Worm (Caenorhabditis elegans) whole organism, L2 larva: ENCODE measurements around the gene str-173.

Experiments
- ZK546.5 ChIP-seq: sonication (generic microtip); optimal IDR thresholded peaks from 2 replicates; lab custom pipeline; 2017; ENCODE audit warnings: missing biosample characterization, missing genetic modification characterization
- elt-1 ChIP-seq: fragments of 150-350 bp; optimal IDR thresholded peaks from 2 replicates; lab custom pipeline; 2014; ENCODE audit warnings: missing biosample characterization, missing genetic modification characterization
- lsy-2 ChIP-seq, 2 experiments: fragments of 150-350 bp in 1 of 2; sonication (generic microtip) in 1 of 2; optimal IDR thresholded peaks; 2 replicates each; lab custom pipeline; 2014 to 2017; ENCODE audit warnings: missing biosample characterization in 2 of 2, missing genetic modification characterization in 2 of 2
- mab-5 ChIP-seq: fragments of 150-350 bp; optimal IDR thresholded peaks from 2 replicates; lab custom pipeline; 2014; ENCODE audit warnings: missing biosample characterization, missing genetic modification characterization
- nhr-10 ChIP-seq: sonication (generic microtip); optimal IDR thresholded peaks from 2 replicates; lab custom pipeline; 2017; ENCODE audit warnings: missing biosample characterization, missing genetic modification characterization
- nhr-21 ChIP-seq: fragments of 150-350 bp; optimal IDR thresholded peaks from 2 replicates; lab custom pipeline; 2014; ENCODE audit warnings: missing biosample characterization, missing genetic modification characterization
- nhr-25 ChIP-seq: fragments of 150-350 bp; sonication (generic microtip); optimal IDR thresholded peaks from 3 replicates; lab custom pipeline; 2014; ENCODE audit warnings: missing biosample characterization, missing genetic modification characterization
- snpc-4 ChIP-seq: fragments of 150-350 bp; optimal IDR thresholded peaks from 2 replicates; lab custom pipeline; 2014; ENCODE audit warnings: missing biosample characterization, missing genetic modification characterization
- unc-39 ChIP-seq: fragments of 150-350 bp; optimal IDR thresholded peaks from 2 replicates; lab custom pipeline; 2014; ENCODE audit warnings: missing biosample characterization, missing genetic modification characterization
- ztf-1 ChIP-seq: fragments of 200-800 bp; sonication (Bioruptor generic); conservative IDR thresholded peaks from 2 replicates; pipeline ENCODE4 v1.3.6; 2022; ENCODE audit warnings: missing genetic modification characterization, missing compliant biosample characterization
- ztf-4 ChIP-seq: fragments of 150-350 bp; optimal IDR thresholded peaks from 2 replicates; lab custom pipeline; 2014; ENCODE audit warnings: missing biosample characterization, missing genetic modification characterization

ce11 chrIV:4829641-4830040, 31.9 kb upstream of the str-173 start:
- TF ChIP-seq elt-1 (tag; lab: Kevin White, UChicago) (no peak), snpc-4 (no peak), ZK546.5 (no peak), ztf-1 (GFP tag; lab: Robert Waterston, UW) (no peak), nhr-25 (tag; lab: Kevin White, UChicago) (no peak), unc-39 (tag; lab: Kevin White, UChicago) (no peak), nhr-10 (tag; lab: Kevin White, UChicago) (no peak), ztf-4 (tag; lab: Kevin White, UChicago) (no peak), mab-5 (tag; lab: Kevin White, UChicago) (no peak), nhr-21 (tag; lab: Kevin White, UChicago) (no peak), lsy-2 (tag; optimal IDR thresholded peaks at IDR 0.05; lab: Kevin White, UChicago) (no peak)
